Worm (Caenorhabditis elegans): ENCODE results near the gene ZK616.65.

DNA sequence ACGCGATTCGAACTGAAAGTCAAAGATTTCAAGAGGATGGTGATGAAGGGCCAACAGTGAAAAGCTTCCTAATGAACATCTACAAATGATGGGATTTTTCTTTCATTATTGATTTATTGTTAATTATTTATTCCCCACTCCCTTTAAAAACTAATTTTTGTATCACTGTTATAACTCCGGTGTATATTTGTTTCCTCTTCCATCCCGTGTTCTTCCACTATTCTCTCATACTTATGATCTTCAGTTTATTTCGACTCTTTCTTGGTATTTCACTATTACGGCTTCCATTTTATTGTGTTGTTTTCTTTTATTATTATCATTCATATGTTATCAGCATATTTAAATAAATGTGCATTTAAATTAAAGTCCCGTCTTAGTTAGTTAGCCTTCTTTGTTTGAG is 36.7 kb downstream of the ZK616.65 start:
- TF ChIP-seq dve-1 (tag; optimal IDR thresholded peaks at IDR 0.05), result no peak
- no peak for TF ChIP-seq Y22D7AL.16 (tag; optimal IDR thresholded peaks at IDR 0.05)
- no peak for TF ChIP-seq ceh-6 (GFP tag; optimal IDR thresholded peaks at IDR 0.05)
- TF ChIP-seq nhr-11 (tag; optimal IDR thresholded peaks at IDR 0.05), result no peak
- no peak for TF ChIP-seq tbx-7 (tag; optimal IDR thresholded peaks at IDR 0.05)
- TF ChIP-seq pqm-1 (tag; optimal IDR thresholded peaks at IDR 0.05), result no peak
- TF ChIP-seq ceh-45 (GFP tag; IDR thresholded peaks at IDR 0.05), result no peak
- TF ChIP-seq sox-4 (tag; optimal IDR thresholded peaks at IDR 0.05), result no peak
- no peak for TF ChIP-seq hlh-13 (GFP tag; optimal IDR thresholded peaks at IDR 0.05)
- no peak for TF ChIP-seq hlh-8 (tag; optimal IDR thresholded peaks at IDR 0.05)
- no peak for TF ChIP-seq dmd-4 (tag; optimal IDR thresholded peaks at IDR 0.05; ENCODE audit: borderline replicate concordance)
- TF ChIP-seq ama-1 (optimal IDR thresholded peaks at IDR 0.05), result no peak
- TF ChIP-seq C38D4.7 (GFP tag; optimal IDR thresholded peaks at IDR 0.05), result no peak
